Worm (Caenorhabditis elegans) whole organism, L4 larva: ENCODE measurements around the gene srz-12.

Experiments
- R02D3.7 ChIP-seq: fragments of 150-350 bp; sonication (generic microtip); optimal IDR thresholded peaks from 3 replicates; lab custom pipeline; 2014; ENCODE audit warnings: missing biosample characterization, missing genetic modification characterization
- ceh-28 ChIP-seq: fragments of 150-350 bp; optimal IDR thresholded peaks from 2 replicates; lab custom pipeline; 2014; ENCODE audit warnings: missing biosample characterization, missing genetic modification reagents, missing genetic modification characterization

DNA sequence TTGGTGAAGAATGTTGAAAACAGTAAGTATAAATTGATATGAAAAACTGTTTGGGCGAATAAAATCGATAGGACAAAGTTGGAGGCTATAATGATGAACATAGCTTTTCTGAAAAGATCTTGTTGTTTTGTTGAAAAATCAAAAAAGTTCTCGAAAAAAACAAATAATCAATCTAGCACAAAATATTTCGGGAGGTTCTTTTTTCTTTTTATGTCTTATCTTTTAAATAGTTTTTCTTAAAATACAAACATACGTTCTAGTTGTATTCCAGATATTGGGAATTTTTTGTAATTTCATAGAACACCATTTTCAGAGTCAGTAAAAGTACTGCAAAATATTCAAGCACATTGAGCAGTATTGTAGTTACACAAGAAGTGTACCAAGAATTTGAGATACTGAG, 32.6 kb downstream of the srz-12 start, which contains the start of gene srbc-55:
- TF ChIP-seq ceh-28 (tag; lab: Kevin White, UChicago) (no peak), R02D3.7 (tag; lab: Kevin White, UChicago) (no peak)
